Fruit fly (Drosophila melanogaster) whole organism, embryonic: Measurements from ENCODE around the gene Ts.

ENCODE experiments used
- Asciz ChIP-seq: fragments of 200-800 bp; sonication (Bioruptor generic); optimal IDR thresholded peaks from 2 replicates; lab custom pipeline; 2017; ENCODE audit warnings: missing biosample characterization, mild to moderate bottlenecking, missing genetic modification characterization, missing genetic modification reagents
- Blimp-1 ChIP-seq: fragments of 200-800 bp; sonication (Bioruptor generic); optimal IDR thresholded peaks from 3 replicates; lab custom pipeline; 2018; ENCODE audit warnings: missing biosample characterization, missing genetic modification characterization, mild to moderate bottlenecking, moderate library complexity, missing genetic modification reagents
- Bteb2 ChIP-seq: fragments of 200-800 bp; sonication (Bioruptor generic); optimal IDR thresholded peaks from 2 replicates; lab custom pipeline; 2016; ENCODE audit warnings: missing biosample characterization, missing genetic modification characterization
- CG13424 ChIP-seq: fragments of 200-800 bp; sonication (Bioruptor generic); optimal IDR thresholded peaks from 2 replicates; lab custom pipeline; 2019; ENCODE audit warnings: missing biosample characterization, mild to moderate bottlenecking, missing genetic modification characterization, moderate library complexity
- CG13894 ChIP-seq: fragments of 200-800 bp; sonication (Bioruptor generic); optimal IDR thresholded peaks from 3 replicates; lab custom pipeline; 2018; ENCODE audit warnings: missing biosample characterization, mild to moderate bottlenecking, missing genetic modification characterization, moderate library complexity
- CG15011 ChIP-seq: fragments of 200-800 bp; sonication (Bioruptor generic); optimal IDR thresholded peaks from 3 replicates; lab custom pipeline; 2018; ENCODE audit warnings: missing biosample characterization, mild to moderate bottlenecking, missing genetic modification characterization
- CG15073 ChIP-seq: fragments of 200-800 bp; sonication (Bioruptor generic); optimal IDR thresholded peaks from 2 replicates; lab custom pipeline; 2016; ENCODE audit warnings: missing biosample characterization, missing genetic modification characterization
- CG1529 ChIP-seq: fragments of 200-800 bp; sonication (Bioruptor generic); optimal IDR thresholded peaks from 3 replicates; lab custom pipeline; 2018; ENCODE audit warnings: missing biosample characterization, missing genetic modification characterization
- CG17186 ChIP-seq: fragments of 200-800 bp; sonication (Bioruptor generic); optimal IDR thresholded peaks from 3 replicates; lab custom pipeline; 2017; ENCODE audit warnings: missing biosample characterization, missing genetic modification reagents, missing genetic modification characterization
- CG1792 ChIP-seq: fragments of 200-800 bp; sonication (Bioruptor generic); optimal IDR thresholded peaks from 2 replicates; lab custom pipeline; 2016; ENCODE audit warnings: missing biosample characterization, missing genetic modification characterization
- CG2202 ChIP-seq: fragments of 200-800 bp; sonication (Bioruptor generic); optimal IDR thresholded peaks from 2 replicates; lab custom pipeline; 2018; ENCODE audit warnings: missing biosample characterization, mild to moderate bottlenecking, missing genetic modification characterization
- CG2712 ChIP-seq: fragments of 200-800 bp; optimal IDR thresholded peaks from 3 replicates; lab custom pipeline; 2019; ENCODE audit warnings: missing biosample characterization, mild to moderate bottlenecking, missing genetic modification characterization, moderate library complexity
- CG2889 ChIP-seq: fragments of 200-800 bp; sonication (Bioruptor generic); IDR thresholded peaks from 3 replicates; pipeline ENCODE4 v1.3.6; 2022; ENCODE audit warnings: missing biosample characterization, missing genetic modification characterization
- CG6254 ChIP-seq: fragments of 200-800 bp; sonication (Bioruptor generic); optimal IDR thresholded peaks from 3 replicates; lab custom pipeline; 2017; ENCODE audit warnings: mild to moderate bottlenecking, missing biosample characterization, missing genetic modification reagents, missing genetic modification characterization
- CG6813 ChIP-seq: fragments of 200-800 bp; sonication (Bioruptor generic); optimal IDR thresholded peaks from 2 replicates; lab custom pipeline; 2017; ENCODE audit warnings: missing biosample characterization, missing genetic modification characterization, mild to moderate bottlenecking, moderate library complexity, missing genetic modification reagents
- CG7271 ChIP-seq: fragments of 200-800 bp; sonication (Bioruptor generic); optimal IDR thresholded peaks from 2 replicates; lab custom pipeline; 2018; ENCODE audit warnings: missing biosample characterization, mild to moderate bottlenecking, missing genetic modification characterization, moderate library complexity
- CG7745 ChIP-seq: fragments of 200-800 bp; sonication (Bioruptor generic); optimal IDR thresholded peaks from 2 replicates; lab custom pipeline; 2018; ENCODE audit warnings: missing biosample characterization, mild to moderate bottlenecking, missing genetic modification characterization, moderate library complexity
- CG7839 ChIP-seq: fragments of 200-800 bp; sonication (Bioruptor generic); optimal IDR thresholded peaks from 3 replicates; lab custom pipeline; 2018; ENCODE audit warnings: missing biosample characterization, mild to moderate bottlenecking, missing genetic modification characterization, moderate library complexity
- CG8089 ChIP-seq: fragments of 200-800 bp; sonication (Bioruptor generic); optimal IDR thresholded peaks from 3 replicates; lab custom pipeline; 2016; ENCODE audit warnings: missing biosample characterization, missing genetic modification characterization
- CG9876 ChIP-seq: fragments of 200-800 bp; sonication (Bioruptor generic); optimal IDR thresholded peaks from 2 replicates; lab custom pipeline; 2016; ENCODE audit warnings: missing biosample characterization, missing genetic modification characterization
- Dip2 ChIP-seq: fragments of 200-800 bp; sonication (Bioruptor generic); IDR thresholded peaks from 2 replicates; pipeline ENCODE4 v1.3.6; 2022; ENCODE audit warnings: missing biosample characterization, missing genetic modification characterization
- Fer1 ChIP-seq: fragments of 200-800 bp; sonication (Bioruptor generic); optimal IDR thresholded peaks from 2 replicates; lab custom pipeline; 2017; ENCODE audit warnings: missing biosample characterization, mild to moderate bottlenecking, missing genetic modification characterization
- Med ChIP-seq: fragments of 200-800 bp; sonication (Bioruptor generic); peaks from one replicate; lab custom pipeline; 2016; ENCODE audit warnings: missing biosample characterization, missing genetic modification characterization, mild to moderate bottlenecking, inconsistent platforms, moderate library complexity
- Mes4 ChIP-seq: fragments of 200-800 bp; sonication (Bioruptor generic); optimal IDR thresholded peaks from 2 replicates; lab custom pipeline; 2016; ENCODE audit warnings: missing biosample characterization, missing genetic modification characterization
- Myb ChIP-seq: fragments of 200-800 bp; sonication (Bioruptor generic); optimal IDR thresholded peaks from 2 replicates; lab custom pipeline; 2016; ENCODE audit warnings: missing biosample characterization, missing genetic modification characterization
- Pdp1 ChIP-seq, 2 experiments: fragments of 200-800 bp; sonication (Bioruptor generic); optimal IDR thresholded peaks; 3 replicates each; lab custom pipeline; 2016; ENCODE audit warnings: missing biosample characterization in 2 of 2, missing genetic modification characterization in 2 of 2, mild to moderate bottlenecking in 1 of 2, moderate library complexity in 1 of 2
- Side ChIP-seq: fragments of 200-800 bp; sonication (Bioruptor generic); optimal IDR thresholded peaks from 2 replicates; lab custom pipeline; 2016; ENCODE audit warnings: missing biosample characterization, missing genetic modification characterization
- Xbp1 ChIP-seq: fragments of 200-800 bp; sonication (Bioruptor generic); optimal IDR thresholded peaks from 3 replicates; lab custom pipeline; 2016; ENCODE audit warnings: missing biosample characterization, mild to moderate bottlenecking, missing genetic modification characterization
- cad ChIP-seq: fragments of >200 bp; optimal IDR thresholded peaks from 2 replicates; lab custom pipeline; 2017; ENCODE audit warnings: missing biosample characterization, missing genetic modification characterization
- chinmo ChIP-seq: fragments of 200-800 bp; sonication (Bioruptor generic); IDR thresholded peaks from 4 replicates; pipeline ENCODE4 v1.3.6; 2022; ENCODE audit warnings: missing biosample characterization, missing genetic modification characterization; ENCODE audit not compliant: partially characterized antibody
- crol ChIP-seq: fragments of 200-800 bp; sonication (Bioruptor generic); IDR thresholded peaks from 2 replicates; pipeline ENCODE4 v1.3.6; 2022; ENCODE audit warnings: missing biosample characterization, missing genetic modification characterization
- da ChIP-seq: fragments of 200-800 bp; sonication (Bioruptor generic); optimal IDR thresholded peaks from 2 replicates; lab custom pipeline; 2016; ENCODE audit warnings: missing biosample characterization, missing genetic modification characterization
- dimm ChIP-seq: fragments of 200-800 bp; sonication (Bioruptor generic); IDR thresholded peaks from 2 replicates; pipeline ENCODE4 v1.3.6; 2022; ENCODE audit warnings: missing biosample characterization, missing genetic modification characterization
- emc ChIP-seq: fragments of 200-800 bp; sonication (Bioruptor generic); optimal IDR thresholded peaks from 2 replicates; lab custom pipeline; 2016; ENCODE audit warnings: missing biosample characterization, missing genetic modification characterization
- ewg ChIP-seq: fragments of 200-800 bp; sonication (Bioruptor generic); optimal IDR thresholded peaks from 3 replicates; lab custom pipeline; 2017; ENCODE audit warnings: mild to moderate bottlenecking, missing biosample characterization, missing genetic modification reagents, missing genetic modification characterization
- gcm ChIP-seq: fragments of 200-800 bp; sonication (Bioruptor generic); optimal IDR thresholded peaks from 2 replicates; lab custom pipeline; 2019; ENCODE audit warnings: missing biosample characterization, mild to moderate bottlenecking, missing genetic modification characterization, moderate library complexity
- ken ChIP-seq: fragments of 200-800 bp; sonication (Bioruptor generic); IDR thresholded peaks from 3 replicates; pipeline ENCODE4 v1.3.6; 2022; ENCODE audit warnings: missing biosample characterization, missing genetic modification characterization
- pnt ChIP-seq: fragments of 200-800 bp; sonication (Bioruptor generic); optimal IDR thresholded peaks from 3 replicates; lab custom pipeline; 2016; ENCODE audit warnings: missing biosample characterization, missing genetic modification characterization
- sd ChIP-seq: fragments of 200-800 bp; sonication (Bioruptor generic); optimal IDR thresholded peaks from 3 replicates; lab custom pipeline; 2018; ENCODE audit warnings: missing biosample characterization, mild to moderate bottlenecking, missing genetic modification characterization, moderate library complexity
- slbo ChIP-seq: fragments of 200-800 bp; sonication (Bioruptor generic); IDR thresholded peaks from 2 replicates; pipeline ENCODE4 v1.3.6; 2022; ENCODE audit warnings: missing biosample characterization, missing genetic modification characterization
- tll ChIP-seq, 2 experiments: fragments of 200-800 bp in 1 of 2; fragments of >200 bp in 1 of 2; sonication (Bioruptor generic) in 1 of 2; optimal IDR thresholded peaks; 2 replicates each; lab custom pipeline; 2017 to 2019; ENCODE audit warnings: missing biosample characterization in 2 of 2, missing genetic modification characterization in 2 of 2, mild to moderate bottlenecking in 1 of 2, moderate library complexity in 1 of 2
- trh ChIP-seq: fragments of 200-800 bp; sonication (Bioruptor generic); optimal IDR thresholded peaks from 2 replicates; lab custom pipeline; 2016; ENCODE audit warnings: missing biosample characterization, missing genetic modification characterization
- vvl ChIP-seq: fragments of 200-800 bp; sonication (Bioruptor generic); IDR thresholded peaks from 2 replicates; pipeline ENCODE4 v1.3.6; 2022; ENCODE audit warnings: missing biosample characterization, missing genetic modification characterization
- zf30C ChIP-seq: fragments of 200-800 bp; sonication (Bioruptor generic); optimal IDR thresholded peaks from 3 replicates; lab custom pipeline; 2018; ENCODE audit warnings: missing biosample characterization, mild to moderate bottlenecking, missing genetic modification characterization

The Ts gene

dm6 chr2L:3006194-3006593, 36.8 kb upstream of the Ts start:
- no peak for TF ChIP-seq CG6254 (GFP tag; lab: Kevin White, UChicago)
- peak; percentile 71 for TF ChIP-seq sd (tag; lab: Kevin White, UChicago)
- TF ChIP-seq vvl (GFP tag; lab: Robert Waterston, UW) = peak; percentile 56
- TF ChIP-seq Xbp1 (GFP tag; lab: Kevin White, UChicago) = no peak
- peak; percentile 39 for TF ChIP-seq CG13894 (tag; lab: Kevin White, UChicago)
- no peak for TF ChIP-seq crol
- TF ChIP-seq CG13424 (tag; lab: Kevin White, UChicago) = no peak
- peak; percentile 83 for TF ChIP-seq Blimp-1
- TF ChIP-seq CG2202 (tag; lab: Kevin White, UChicago) = no peak
- peak; percentile 51 for TF ChIP-seq CG7745
- TF ChIP-seq da (GFP tag; lab: Kevin White, UChicago) = no peak
- TF ChIP-seq ewg (GFP tag; lab: Kevin White, UChicago) = no peak

- no peak for TF ChIP-seq Bteb2 (GFP tag; lab: Kevin White, UChicago)
- no peak for TF ChIP-seq CG8089 (GFP tag; lab: Kevin White, UChicago)
- TF ChIP-seq CG9876 = no peak
- no peak for TF ChIP-seq CG1792
- TF ChIP-seq CG2712 (tag; lab: Kevin White, UChicago) = no peak
- TF ChIP-seq Asciz = no peak
- no peak for TF ChIP-seq Dip2 (GFP tag; lab: Robert Waterston, UW)
- no peak for TF ChIP-seq Mes4 (GFP tag; lab: Kevin White, UChicago)
- no peak for TF ChIP-seq pnt (GFP tag; lab: Kevin White, UChicago)
- TF ChIP-seq Med (GFP tag; lab: Kevin White, UChicago) = peak; percentile 32
- peak; percentile 96 for TF ChIP-seq cad (GFP tag; lab: Kevin White, UChicago)
- TF ChIP-seq CG2889 = no peak
- no peak for TF ChIP-seq CG15011 (GFP tag; lab: Kevin White, UChicago)
- TF ChIP-seq zf30C (GFP tag; lab: Kevin White, UChicago) = no peak
- no peak for TF ChIP-seq CG17186
- TF ChIP-seq trh (GFP tag; lab: Kevin White, UChicago) = no peak
- no peak for TF ChIP-seq ken (GFP tag; lab: Robert Waterston, UW)
- TF ChIP-seq gcm (GFP tag; lab: Kevin White, UChicago) = no peak
- no peak for TF ChIP-seq CG7839 (tag; lab: Kevin White, UChicago)
- no peak for TF ChIP-seq emc (GFP tag; lab: Kevin White, UChicago)
- TF ChIP-seq chinmo = no peak
- TF ChIP-seq Pdp1 (GFP tag; optimal IDR thresholded peaks at IDR 0.05; lab: Kevin White, UChicago) = peak in 1 of 2 experiments; percentile 43
- TF ChIP-seq Side (GFP tag; lab: Kevin White, UChicago) = no peak
- TF ChIP-seq CG2202 (tag; lab: Kevin White, UChicago) = no peak
- TF ChIP-seq CG1529 (GFP tag; lab: Kevin White, UChicago) = no peak
- peak in 1 of 2 experiments; percentile 77 for TF ChIP-seq tll (GFP tag; optimal IDR thresholded peaks at IDR 0.05; lab: Kevin White, UChicago)
- no peak for TF ChIP-seq Myb (GFP tag; lab: Kevin White, UChicago)
- no peak for TF ChIP-seq CG6813
- no peak for TF ChIP-seq slbo (GFP tag; lab: Robert Waterston, UW)
- TF ChIP-seq CG15073 = no peak
- no peak for TF ChIP-seq Fer1 (GFP tag; lab: Kevin White, UChicago)
- TF ChIP-seq CG7271 (tag; lab: Kevin White, UChicago) = no peak
- TF ChIP-seq dimm (GFP tag; lab: Robert Waterston, UW) = no peak
Observed at dm6 chr2L:3005483-3005882, 36.0 kb upstream of the Ts start.
